Worm (Caenorhabditis elegans) whole organism, young adult: ENCODE measurements around the gene actl-1.

Source experiments
- B0035.1 ChIP-seq: sonication (generic microtip); optimal IDR thresholded peaks from 2 replicates; lab custom pipeline; 2016; ENCODE audit warnings: missing genetic modification characterization, mild to moderate bottlenecking, missing compliant biosample characterization, missing genotype, missing genetic modification reagents
- B0261.1 ChIP-seq: sonication (generic microtip); optimal IDR thresholded peaks from 2 replicates; lab custom pipeline; 2016; ENCODE audit warnings: mild to moderate bottlenecking, missing genetic modification characterization, moderate library complexity, missing compliant biosample characterization
- B0336.3 ChIP-seq: fragments of 200-800 bp; sonication (Bioruptor generic); IDR thresholded peaks from 2 replicates; pipeline ENCODE4 v1.3.6; 2022; ENCODE audit warnings: missing genetic modification characterization, missing compliant biosample characterization
- F10E7.11 ChIP-seq: sonication (generic microtip); optimal IDR thresholded peaks from 2 replicates; lab custom pipeline; 2017; ENCODE audit warnings: mild to moderate bottlenecking, missing genetic modification characterization, moderate library complexity, missing compliant biosample characterization
- T26A5.8 ChIP-seq: sonication (generic microtip); optimal IDR thresholded peaks from 2 replicates; lab custom pipeline; 2016; ENCODE audit warnings: missing genetic modification characterization, missing compliant biosample characterization
- ama-1 ChIP-seq, 3 experiments: fragments of 150-350 bp in 1 of 3; sonication (generic microtip) in 2 of 3; optimal IDR thresholded peaks; 2 replicates each; lab custom pipeline; 2014 to 2018; ENCODE audit warnings: missing biosample characterization in 2 of 3, missing genetic modification characterization in 2 of 3, missing genetic modification reagents in 2 of 3
- aptf-2 ChIP-seq: fragments of 200-800 bp; sonication (Bioruptor generic); conservative IDR thresholded peaks from 2 replicates; pipeline ENCODE4 v1.3.6; 2022; ENCODE audit warnings: missing genetic modification reagents, missing genetic modification characterization, missing compliant biosample characterization
- attf-5 ChIP-seq: fragments of 200-800 bp; sonication (Bioruptor generic); optimal IDR thresholded peaks from 2 replicates; lab custom pipeline; 2018; ENCODE audit warnings: mild to moderate bottlenecking, missing genetic modification characterization, missing compliant biosample characterization
- attf-6 ChIP-seq: fragments of 200-800 bp; sonication (Bioruptor generic); IDR thresholded peaks from 2 replicates; pipeline ENCODE4 v1.3.6; 2022; ENCODE audit warnings: missing genetic modification reagents, missing genetic modification characterization, missing compliant biosample characterization
- die-1 ChIP-seq: sonication (generic microtip); optimal IDR thresholded peaks from 2 replicates; lab custom pipeline; 2016; ENCODE audit warnings: missing genotype, mild to moderate bottlenecking, missing genetic modification characterization, missing compliant biosample characterization
- efl-1 ChIP-seq: fragments of 150-350 bp; optimal IDR thresholded peaks from 2 replicates; lab custom pipeline; 2014; ENCODE audit warnings: missing biosample characterization, missing genetic modification reagents, missing genetic modification characterization
- ets-4 ChIP-seq: fragments of 200-800 bp; sonication (Bioruptor generic); optimal IDR thresholded peaks from 2 replicates; lab custom pipeline; 2018; ENCODE audit warnings: mild to moderate bottlenecking, missing genetic modification characterization, missing compliant biosample characterization
- hrde-1 ChIP-seq: sonication (generic microtip); optimal IDR thresholded peaks from 2 replicates; lab custom pipeline; 2016; ENCODE audit warnings: missing genetic modification characterization, mild to moderate bottlenecking, missing compliant biosample characterization, moderate library complexity, missing genotype, missing genetic modification reagents, borderline replicate concordance
- lin-26 ChIP-seq: fragments of 200-800 bp; sonication (Bioruptor generic); IDR thresholded peaks from 2 replicates; pipeline ENCODE4 v1.3.6; 2022; ENCODE audit warnings: missing genetic modification reagents, missing genetic modification characterization, missing compliant biosample characterization
- lin-35 ChIP-seq, 3 experiments: fragments of 150-350 bp in 2 of 3; sonication (generic microtip) in 1 of 3; optimal IDR thresholded peaks; 2 replicates each; lab custom pipeline; 2014 to 2018; ENCODE audit warnings: missing biosample characterization in 3 of 3, missing genetic modification characterization in 3 of 3, missing genetic modification reagents in 3 of 3
- lin-54 ChIP-seq: fragments of 200-800 bp; sonication (Bioruptor generic); optimal IDR thresholded peaks from 2 replicates; lab custom pipeline; 2018; ENCODE audit warnings: mild to moderate bottlenecking, missing genetic modification characterization, missing compliant biosample characterization
- lir-1 ChIP-seq: fragments of 200-800 bp; sonication (Bioruptor generic); conservative IDR thresholded peaks from 2 replicates; pipeline ENCODE4 v1.3.6; 2022; ENCODE audit warnings: missing genetic modification reagents, missing genetic modification characterization, missing compliant biosample characterization
- lsl-1 ChIP-seq: fragments of 200-800 bp; sonication (Bioruptor generic); optimal IDR thresholded peaks from 2 replicates; lab custom pipeline; 2018; ENCODE audit warnings: mild to moderate bottlenecking, missing genetic modification characterization, moderate library complexity, missing compliant biosample characterization
- lsy-27 ChIP-seq: sonication (generic microtip); optimal IDR thresholded peaks from 2 replicates; lab custom pipeline; 2017; ENCODE audit warnings: missing genetic modification characterization, mild to moderate bottlenecking, missing compliant biosample characterization, antibody characterized with exemption, missing genotype, borderline replicate concordance; ENCODE audit not compliant: insufficient read depth
- madf-10 ChIP-seq: sonication (generic microtip); optimal IDR thresholded peaks from 2 replicates; lab custom pipeline; 2016; ENCODE audit warnings: mild to moderate bottlenecking, missing genetic modification characterization, missing compliant biosample characterization
- madf-8 ChIP-seq: fragments of 200-800 bp; sonication (Bioruptor generic); conservative IDR thresholded peaks from 2 replicates; pipeline ENCODE4 v1.3.6; 2022; ENCODE audit warnings: missing genetic modification reagents, missing genetic modification characterization, missing compliant biosample characterization
- mcd-1 ChIP-seq: fragments of 200-800 bp; sonication (Bioruptor generic); IDR thresholded peaks from 2 replicates; pipeline ENCODE4 v1.3.6; 2022; ENCODE audit warnings: missing genetic modification reagents, missing genetic modification characterization, missing compliant biosample characterization
- mel-28 ChIP-seq: sonication (generic microtip); optimal IDR thresholded peaks from 2 replicates; lab custom pipeline; 2016; ENCODE audit warnings: borderline replicate concordance, mild to moderate bottlenecking, missing genetic modification characterization, missing compliant biosample characterization
- mes-4 ChIP-seq: sonication (generic microtip); optimal IDR thresholded peaks from 2 replicates; lab custom pipeline; 2016; ENCODE audit warnings: missing genotype, missing genetic modification characterization, missing compliant biosample characterization
- nhr-80 ChIP-seq: sonication (generic microtip); optimal IDR thresholded peaks from 2 replicates; lab custom pipeline; 2016; ENCODE audit warnings: missing genetic modification characterization, missing compliant biosample characterization
- nhr-90 ChIP-seq: sonication (generic microtip); optimal IDR thresholded peaks from 2 replicates; lab custom pipeline; 2016; ENCODE audit warnings: missing genotype, mild to moderate bottlenecking, missing genetic modification characterization, missing compliant biosample characterization
- pbrm-1 ChIP-seq: fragments of 200-800 bp; sonication (Bioruptor generic); IDR thresholded peaks from 2 replicates; pipeline ENCODE4 v1.3.6; 2022; ENCODE audit warnings: missing genetic modification reagents, missing genetic modification characterization, missing compliant biosample characterization
- repo-1 ChIP-seq: sonication (generic microtip); optimal IDR thresholded peaks from 2 replicates; lab custom pipeline; 2017; ENCODE audit warnings: mild to moderate bottlenecking, missing genetic modification characterization, missing compliant biosample characterization
- rpc-1 ChIP-seq, 2 experiments: fragments of 150-350 bp in 1 of 2; sonication (generic microtip) in 1 of 2; optimal IDR thresholded peaks; 2 replicates each; lab custom pipeline; 2014 to 2018; ENCODE audit warnings: missing biosample characterization in 1 of 2, missing genetic modification characterization in 1 of 2, missing genetic modification reagents in 1 of 2, missing genotype in 1 of 2
- somi-1 ChIP-seq: fragments of 200-800 bp; sonication (Bioruptor generic); optimal IDR thresholded peaks from 2 replicates; lab custom pipeline; 2018; ENCODE audit warnings: mild to moderate bottlenecking, missing genetic modification characterization, missing compliant biosample characterization
- tbp1 ChIP-seq: fragments of 200-800 bp; sonication (Bioruptor generic); optimal IDR thresholded peaks from 2 replicates; lab custom pipeline; 2018; ENCODE audit warnings: mild to moderate bottlenecking, missing genetic modification characterization, missing compliant biosample characterization

actl-1 gene

ce11 chrX:6468499-6468898 lies 31.1 kb downstream of the actl-1 start, which contains the start of gene C15B12.9:
TSS of gene C15B12.9 (plus strand) at chrX:6468799.
- TF ChIP-seq die-1 (tag; lab: Kevin White, UChicago) = no peak
- no peak for TF ChIP-seq F10E7.11 (tag; lab: Kevin White, UChicago)
- no peak for TF ChIP-seq lir-1 (GFP tag; lab: Robert Waterston, UW)
- no peak for TF ChIP-seq mes-4 (tag; lab: Kevin White, UChicago)
- no peak for TF ChIP-seq T26A5.8 (tag; lab: Kevin White, UChicago)
- no peak for TF ChIP-seq attf-6 (GFP tag; lab: Robert Waterston, UW)
- no peak for TF ChIP-seq lin-54 (GFP tag; lab: Kevin White, UChicago)
- no peak for TF ChIP-seq mel-28
- no peak for TF ChIP-seq ets-4 (GFP tag; lab: Kevin White, UChicago)
- TF ChIP-seq, all 124 proteins: peak for 0

- TF ChIP-seq mcd-1 (GFP tag; lab: Robert Waterston, UW) = no peak
- TF ChIP-seq tbp1 = peak; percentile 38
- no peak for TF ChIP-seq aptf-2 (GFP tag; lab: Robert Waterston, UW)
- no peak for TF ChIP-seq lin-35 (GFP tag; optimal IDR thresholded peaks at IDR 0.05; lab: Kevin White, UChicago)
- no peak for TF ChIP-seq rpc-1 (optimal IDR thresholded peaks at IDR 0.05; lab: Kevin White, UChicago)
- peak; percentile 57 for TF ChIP-seq rpc-1 (tag; optimal IDR thresholded peaks at IDR 0.05; lab: Kevin White, UChicago)
- no peak for TF ChIP-seq ama-1 (optimal IDR thresholded peaks at IDR 0.05; lab: Kevin White, UChicago)
- TF ChIP-seq ama-1 (GFP tag; optimal IDR thresholded peaks at IDR 0.05; lab: Kevin White, UChicago) = no peak
- no peak for TF ChIP-seq madf-10
- peak; percentile 6 for TF ChIP-seq B0261.1 (tag; lab: Kevin White, UChicago)
- TF ChIP-seq lin-26 = no peak
- no peak for TF ChIP-seq B0336.3 (GFP tag; lab: Robert Waterston, UW)
Measured at ce11 chrX:6467462-6467861, 32.2 kb downstream of the actl-1 start, which contains the start of gene C15B12.3. TSS of gene C15B12.3 (minus strand) at chrX:6467562.

ce11 chrX:6462995-6463462 lies 36.6 kb downstream of the actl-1 start, which contains the start of gene C15B12.2:
TSS of gene C15B12.2 (plus strand) at chrX:6463412.
- TF ChIP-seq nhr-80 (tag; lab: Kevin White, UChicago) = peak; percentile 78
- no peak for TF ChIP-seq B0035.1 (tag; lab: Kevin White, UChicago)

DNA sequence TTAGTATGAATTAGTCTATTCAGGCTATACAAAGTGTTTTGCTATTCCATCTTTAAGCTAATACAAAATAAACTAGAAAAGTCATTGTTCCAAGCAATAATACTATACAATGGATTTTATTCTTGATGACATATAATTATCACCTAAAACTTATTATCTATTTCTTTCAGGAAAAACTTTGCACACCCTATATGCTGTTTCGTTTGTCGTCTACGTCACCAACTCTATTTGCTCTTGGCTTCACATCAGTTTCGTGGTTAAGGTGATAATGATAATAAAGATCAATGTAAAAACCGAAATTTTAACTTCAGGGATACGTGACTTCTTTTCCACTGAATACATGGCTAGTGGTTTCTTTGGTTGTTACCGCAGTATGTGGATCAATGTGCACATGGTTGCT lies 37.2 kb downstream of the actl-1 start:
- TF ChIP-seq pbrm-1 (no peak), somi-1 (no peak), mes-4 (tag; lab: Kevin White, UChicago) (no peak), attf-6 (GFP tag; lab: Robert Waterston, UW) (no peak), rpc-1 (optimal IDR thresholded peaks at IDR 0.05; lab: Kevin White, UChicago) (no peak), rpc-1 (tag; optimal IDR thresholded peaks at IDR 0.05; lab: Kevin White, UChicago) (no peak), madf-8 (GFP tag; lab: Robert Waterston, UW) (no peak), lsy-27 (tag; lab: Kevin White, UChicago) (no peak), lin-54 (GFP tag; lab: Kevin White, UChicago) (no peak), mel-28 (no peak), repo-1 (tag; lab: Kevin White, UChicago) (no peak), lsl-1 (GFP tag; lab: Kevin White, UChicago) (no peak), nhr-90 (tag; lab: Kevin White, UChicago) (no peak), hrde-1 (tag; lab: Kevin White, UChicago) (no peak), B0336.3 (GFP tag; lab: Robert Waterston, UW) (no peak)

- TF ChIP-seq rpc-1 (optimal IDR thresholded peaks at IDR 0.05; lab: Kevin White, UChicago) (no peak), rpc-1 (tag; optimal IDR thresholded peaks at IDR 0.05; lab: Kevin White, UChicago) (no peak), efl-1 (GFP tag; lab: Kevin White, UChicago) (no peak), attf-5 (GFP tag; lab: Kevin White, UChicago) (no peak)
Measured at ce11 chrX:6461729-6462128, 37.9 kb downstream of the actl-1 start, which contains the start of gene K04E7.1. TSS of gene K04E7.1 (plus strand) at chrX:6462029.
